Fruit fly (Drosophila melanogaster): ENCODE data around the gene CG10700.

dm6 chr2L:19063090-19063692 lies 15.6 kb downstream of the CG10700 start, which contains the start of gene Dus4:
- no peak for TF ChIP-seq CTCF (optimal IDR thresholded peaks at IDR 0.05)
- TF ChIP-seq CG8478 (optimal IDR thresholded peaks at IDR 0.05) = no peak

All from S2 (cell line).